Fruit fly (Drosophila melanogaster) whole organism, embryonic: ENCODE data around the gene CG46439.

ENCODE experiments used
- Atf3 ChIP-seq: fragments of 200-800 bp; sonication (Bioruptor generic); optimal IDR thresholded peaks from 3 replicates; lab custom pipeline; 2016; ENCODE audit warnings: missing biosample characterization, missing genetic modification characterization
- B-H1 ChIP-seq: fragments of 200-800 bp; sonication (Bioruptor generic); IDR thresholded peaks from 3 replicates; pipeline ENCODE4 v1.3.6; 2022; ENCODE audit warnings: missing biosample characterization, missing genetic modification characterization
- Bgb ChIP-seq: fragments of 200-800 bp; sonication (Bioruptor generic); IDR thresholded peaks from 2 replicates; pipeline ENCODE4 v1.3.6; 2022; ENCODE audit warnings: missing biosample characterization, missing genetic modification characterization; ENCODE audit not compliant: partially characterized antibody
- CG10274 ChIP-seq: fragments of 200-800 bp; sonication (Bioruptor generic); optimal IDR thresholded peaks from 3 replicates; lab custom pipeline; 2017; ENCODE audit warnings: missing biosample characterization, mild to moderate bottlenecking, missing genetic modification characterization
- CG10366 ChIP-seq: fragments of 200-800 bp; sonication (Bioruptor generic); IDR thresholded peaks from 2 replicates; pipeline ENCODE4 v1.3.6; 2022; ENCODE audit warnings: missing biosample characterization, missing genetic modification characterization
- CG10959 ChIP-seq: fragments of 200-800 bp; sonication (Bioruptor generic); IDR thresholded peaks from 2 replicates; pipeline ENCODE4 v1.3.6; 2022; ENCODE audit warnings: missing biosample characterization, missing genetic modification characterization
- CG11456 ChIP-seq: fragments of 200-800 bp; sonication (Bioruptor generic); IDR thresholded peaks from 3 replicates; pipeline ENCODE4 v1.3.6; 2022; ENCODE audit warnings: missing biosample characterization, missing genetic modification characterization
- CG11504 ChIP-seq: fragments of 200-800 bp; sonication (Bioruptor generic); optimal IDR thresholded peaks from 3 replicates; lab custom pipeline; 2019; ENCODE audit warnings: missing biosample characterization, mild to moderate bottlenecking, missing genetic modification characterization, moderate library complexity
- CG12942 ChIP-seq: fragments of 200-800 bp; sonication (Bioruptor generic); optimal IDR thresholded peaks from 3 replicates; lab custom pipeline; 2016; ENCODE audit warnings: missing biosample characterization, missing genetic modification characterization
- CG13624 ChIP-seq: fragments of 200-800 bp; sonication (Bioruptor generic); optimal IDR thresholded peaks from 2 replicates; lab custom pipeline; 2016; ENCODE audit warnings: missing biosample characterization, missing genetic modification characterization
- CG13775 ChIP-seq: fragments of 200-800 bp; sonication (Bioruptor generic); optimal IDR thresholded peaks from 3 replicates; lab custom pipeline; 2017; ENCODE audit warnings: missing biosample characterization, mild to moderate bottlenecking, missing genetic modification characterization
- CG13894 ChIP-seq: fragments of 200-800 bp; sonication (Bioruptor generic); optimal IDR thresholded peaks from 3 replicates; lab custom pipeline; 2018; ENCODE audit warnings: missing biosample characterization, mild to moderate bottlenecking, missing genetic modification characterization, moderate library complexity
- CG16813 ChIP-seq: fragments of 200-800 bp; sonication (Bioruptor generic); IDR thresholded peaks from 3 replicates; pipeline ENCODE4 v1.3.6; 2022; ENCODE audit warnings: missing biosample characterization, missing genetic modification characterization; ENCODE audit not compliant: partially characterized antibody
- CG18599 ChIP-seq: fragments of 200-800 bp; sonication (Bioruptor generic); optimal IDR thresholded peaks from 3 replicates; lab custom pipeline; 2017; ENCODE audit warnings: missing biosample characterization, missing genetic modification characterization, mild to moderate bottlenecking, moderate library complexity, missing genetic modification reagents
- CG2875 ChIP-seq: fragments of 200-800 bp; sonication (Bioruptor generic); optimal IDR thresholded peaks from 2 replicates; lab custom pipeline; 2017; ENCODE audit warnings: missing biosample characterization, mild to moderate bottlenecking, missing genetic modification characterization, missing genetic modification reagents
- CG2889 ChIP-seq: fragments of 200-800 bp; sonication (Bioruptor generic); IDR thresholded peaks from 3 replicates; pipeline ENCODE4 v1.3.6; 2022; ENCODE audit warnings: missing biosample characterization, missing genetic modification characterization
- CG34376 ChIP-seq: fragments of 200-800 bp; sonication (Bioruptor generic); optimal IDR thresholded peaks from 2 replicates; lab custom pipeline; 2018; ENCODE audit warnings: missing biosample characterization, mild to moderate bottlenecking, missing genetic modification characterization
- CG3847 ChIP-seq: fragments of 200-800 bp; sonication (Bioruptor generic); IDR thresholded peaks from 2 replicates; pipeline ENCODE4 v1.3.6; 2022; ENCODE audit warnings: missing biosample characterization, missing genetic modification characterization
- CG5245 ChIP-seq: fragments of 200-800 bp; sonication (Bioruptor generic); optimal IDR thresholded peaks from 3 replicates; lab custom pipeline; 2016; ENCODE audit warnings: missing biosample characterization, missing genetic modification characterization
- CG8089 ChIP-seq: fragments of 200-800 bp; sonication (Bioruptor generic); optimal IDR thresholded peaks from 3 replicates; lab custom pipeline; 2016; ENCODE audit warnings: missing biosample characterization, missing genetic modification characterization
- CG8359 ChIP-seq: fragments of 200-800 bp; sonication (Bioruptor generic); optimal IDR thresholded peaks from 2 replicates; lab custom pipeline; 2017; ENCODE audit warnings: missing biosample characterization, mild to moderate bottlenecking, missing genetic modification characterization, borderline replicate concordance
- CG8478 ChIP-seq: fragments of >200 bp; optimal IDR thresholded peaks from 2 replicates; lab custom pipeline; 2018
- D ChIP-seq, 2 experiments: fragments of 200-800 bp in 1 of 2; fragments of >200 bp in 1 of 2; sonication (Bioruptor generic) in 1 of 2; optimal IDR thresholded peaks; 2 replicates in 1 of 2; 3 replicates in 1 of 2; lab custom pipeline; 2017; ENCODE audit warnings: mild to moderate bottlenecking in 1 of 2, missing biosample characterization in 1 of 2, missing genetic modification characterization in 1 of 2, missing genetic modification reagents in 1 of 2
- HLH3B ChIP-seq: fragments of 200-800 bp; sonication (Bioruptor generic); IDR thresholded peaks from 2 replicates; pipeline ENCODE4 v1.3.6; 2022; ENCODE audit warnings: missing biosample characterization, missing genetic modification characterization
- Hey ChIP-seq: fragments of 200-800 bp; sonication (Bioruptor generic); optimal IDR thresholded peaks from 3 replicates; lab custom pipeline; 2018; ENCODE audit warnings: missing biosample characterization, mild to moderate bottlenecking, missing genetic modification characterization
- Hr39 ChIP-seq: fragments of >200 bp; optimal IDR thresholded peaks from 2 replicates; lab custom pipeline; 2017
- MTF-1 ChIP-seq: fragments of 200-800 bp; sonication (Bioruptor generic); optimal IDR thresholded peaks from 2 replicates; lab custom pipeline; 2018; ENCODE audit warnings: missing biosample characterization, mild to moderate bottlenecking, missing genetic modification characterization, borderline replicate concordance
- NC2α ChIP-seq: fragments of 200-800 bp; sonication (Bioruptor generic); optimal IDR thresholded peaks from 2 replicates; lab custom pipeline; 2016; ENCODE audit warnings: missing biosample characterization, missing genetic modification characterization
- NC2β ChIP-seq: fragments of 200-800 bp; sonication (Bioruptor generic); optimal IDR thresholded peaks from 2 replicates; lab custom pipeline; 2016; ENCODE audit warnings: missing biosample characterization, missing genetic modification characterization
- Rx ChIP-seq: fragments of 200-800 bp; sonication (Bioruptor generic); IDR thresholded peaks from 2 replicates; pipeline ENCODE4 v1.3.6; 2022; ENCODE audit warnings: missing biosample characterization, missing genetic modification characterization
- Sox100B ChIP-seq: fragments of 200-800 bp; sonication (Bioruptor generic); optimal IDR thresholded peaks from 3 replicates; lab custom pipeline; 2018; ENCODE audit warnings: missing biosample characterization, mild to moderate bottlenecking, missing genetic modification characterization
- ac ChIP-seq: fragments of 200-800 bp; sonication (Bioruptor generic); optimal IDR thresholded peaks from 3 replicates; lab custom pipeline; 2017; ENCODE audit warnings: missing biosample characterization, mild to moderate bottlenecking, missing genetic modification characterization
- bcd ChIP-seq: fragments of 200-800 bp; sonication (Bioruptor generic); optimal IDR thresholded peaks from 2 replicates; lab custom pipeline; 2017; ENCODE audit warnings: missing biosample characterization, mild to moderate bottlenecking, missing genetic modification characterization
- btn ChIP-seq: fragments of 200-800 bp; sonication (Bioruptor generic); optimal IDR thresholded peaks from 2 replicates; lab custom pipeline; 2016; ENCODE audit warnings: missing biosample characterization, missing genetic modification characterization
- cad ChIP-seq: fragments of >200 bp; optimal IDR thresholded peaks from 2 replicates; lab custom pipeline; 2017; ENCODE audit warnings: missing biosample characterization, missing genetic modification characterization
- crol ChIP-seq: fragments of 200-800 bp; sonication (Bioruptor generic); IDR thresholded peaks from 2 replicates; pipeline ENCODE4 v1.3.6; 2022; ENCODE audit warnings: missing biosample characterization, missing genetic modification characterization
- dpn ChIP-seq, 2 experiments: fragments of 200-800 bp; sonication (Bioruptor generic); optimal IDR thresholded peaks; 3 replicates each; lab custom pipeline; 2016; ENCODE audit warnings: missing biosample characterization in 2 of 2, missing genetic modification characterization in 2 of 2
- kay ChIP-seq: fragments of 200-800 bp; sonication (Bioruptor generic); optimal IDR thresholded peaks from 2 replicates; lab custom pipeline; 2016; ENCODE audit warnings: missing biosample characterization, missing genetic modification characterization
- lbe ChIP-seq: fragments of 200-800 bp; sonication (Bioruptor generic); optimal IDR thresholded peaks from 2 replicates; lab custom pipeline; 2016; ENCODE audit warnings: missing biosample characterization, mild to moderate bottlenecking, missing genetic modification characterization
- lov ChIP-seq, 2 experiments: fragments of 200-800 bp in 1 of 2; fragments of >200 bp in 1 of 2; sonication (Bioruptor generic) in 1 of 2; IDR thresholded peaks in 1 of 2; optimal IDR thresholded peaks in 1 of 2; 2 replicates in 1 of 2; 3 replicates in 1 of 2; pipeline versions ENCODE4 v1.3.6 to Lab custom; 2017 to 2022; ENCODE audit warnings: missing biosample characterization in 1 of 2, missing genetic modification characterization in 1 of 2
- nerfin-2 ChIP-seq: fragments of 200-800 bp; sonication (Bioruptor generic); IDR thresholded peaks from 2 replicates; pipeline ENCODE4 v1.3.6; 2022; ENCODE audit warnings: missing biosample characterization, missing genetic modification characterization; ENCODE audit not compliant: partially characterized antibody
- odd ChIP-seq: fragments of 200-800 bp; sonication (Bioruptor generic); optimal IDR thresholded peaks from 2 replicates; lab custom pipeline; 2017; ENCODE audit warnings: missing biosample characterization, mild to moderate bottlenecking, missing genetic modification characterization
- p53 ChIP-seq: fragments of 200-800 bp; sonication (Bioruptor generic); optimal IDR thresholded peaks from 2 replicates; lab custom pipeline; 2016; ENCODE audit warnings: missing biosample characterization, missing genetic modification characterization
- sim ChIP-seq: fragments of 200-800 bp; sonication (Bioruptor generic); IDR thresholded peaks from 2 replicates; pipeline ENCODE4 v1.3.6; 2022; ENCODE audit warnings: missing biosample characterization, missing genetic modification characterization
- slbo ChIP-seq: fragments of 200-800 bp; sonication (Bioruptor generic); IDR thresholded peaks from 2 replicates; pipeline ENCODE4 v1.3.6; 2022; ENCODE audit warnings: missing biosample characterization, missing genetic modification characterization
- sug ChIP-seq: fragments of 200-800 bp; optimal IDR thresholded peaks from 2 replicates; lab custom pipeline; 2019; ENCODE audit warnings: missing biosample characterization, mild to moderate bottlenecking, missing genetic modification characterization, moderate library complexity
- tup ChIP-seq: fragments of 200-800 bp; sonication (Bioruptor generic); optimal IDR thresholded peaks from 2 replicates; lab custom pipeline; 2016; ENCODE audit warnings: missing biosample characterization, mild to moderate bottlenecking, missing genetic modification characterization, moderate library complexity
- unc-4 ChIP-seq: fragments of 200-800 bp; sonication (Bioruptor generic); IDR thresholded peaks from 2 replicates; pipeline ENCODE4 v1.3.6; 2022; ENCODE audit warnings: missing biosample characterization, missing genetic modification characterization; ENCODE audit not compliant: partially characterized antibody
- vfl ChIP-seq: fragments of 200-800 bp; sonication (Bioruptor generic); optimal IDR thresholded peaks from 2 replicates; lab custom pipeline; 2016; ENCODE audit warnings: missing biosample characterization, missing genetic modification characterization
- zen ChIP-seq: fragments of 200-800 bp; sonication (Bioruptor generic); optimal IDR thresholded peaks from 3 replicates; lab custom pipeline; 2018; ENCODE audit warnings: missing biosample characterization, mild to moderate bottlenecking, missing genetic modification characterization, moderate library complexity

Gene CG46439

DNA sequence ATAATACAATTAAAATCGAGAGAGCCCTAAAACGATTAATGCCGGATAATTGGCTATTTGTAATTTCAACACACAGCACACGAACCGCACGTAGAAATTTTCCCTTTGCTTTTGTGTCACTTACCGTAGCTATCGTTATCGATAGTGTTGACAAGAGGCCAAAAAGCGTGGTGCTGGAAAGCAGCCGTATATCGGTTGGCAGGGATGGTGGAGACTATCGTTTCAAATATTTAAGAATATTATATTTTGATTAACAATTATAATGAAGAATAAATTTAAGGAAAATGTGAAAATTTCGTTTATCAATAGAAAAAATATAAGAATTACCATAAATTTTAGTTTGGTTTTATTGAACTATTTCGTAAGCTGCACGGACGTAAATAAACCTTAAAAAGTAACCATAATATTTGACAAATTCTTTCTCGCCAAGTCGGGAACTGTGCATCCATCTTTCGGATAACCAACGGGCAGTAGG lies 3.0 kb downstream of the CG46439 start, which contains the start of gene JIL-1 (continued):
- TF ChIP-seq slbo (peak; percentile 93), B-H1 (GFP tag; lab: Robert Waterston, UW) (no peak), CG11456 (peak; percentile 84), unc-4 (peak; percentile 87), CG11504 (peak; percentile 61), CG12942 (GFP tag; lab: Kevin White, UChicago) (peak; percentile 60), p53 (GFP tag; lab: Kevin White, UChicago) (no peak), CG16813 (GFP tag; lab: Robert Waterston, UW) (peak; percentile 89), cad (GFP tag; lab: Kevin White, UChicago) (no peak), sug (tag; lab: Kevin White, UChicago) (peak; percentile 67), CG8089 (GFP tag; lab: Kevin White, UChicago) (no peak), vfl (GFP tag; lab: Kevin White, UChicago) (peak; percentile 64), CG8478 (lab: Kevin White, UChicago) (no peak), CG10366 (GFP tag; lab: Robert Waterston, UW) (peak; percentile 65), CG10959 (GFP tag; lab: Robert Waterston, UW) (peak; percentile 56), bcd (GFP tag; lab: Kevin White, UChicago) (peak; percentile 71), CG13894 (tag; lab: Kevin White, UChicago) (peak; percentile 31), Atf3 (GFP tag; lab: Kevin White, UChicago) (no peak), MTF-1 (GFP tag; lab: Kevin White, UChicago) (no peak), btn (no peak), sim (GFP tag; lab: Robert Waterston, UW) (no peak), CG13624 (peak; percentile 46), CG13775 (GFP tag; lab: Kevin White, UChicago) (peak; percentile 37), zen (tag; lab: Kevin White, UChicago) (peak; percentile 55), Hey (tag; lab: Kevin White, UChicago) (no peak), CG5245 (GFP tag; lab: Kevin White, UChicago) (peak; percentile 40), NC2α (GFP tag; lab: Kevin White, UChicago) (no peak), dpn (GFP tag; optimal IDR thresholded peaks at IDR 0.05; lab: Kevin White, UChicago) (peak; percentile 58 to 60), kay (GFP tag; lab: Kevin White, UChicago) (peak; percentile 32), Bgb (GFP tag; lab: Robert Waterston, UW) (peak; percentile 92), lbe (GFP tag; lab: Kevin White, UChicago) (peak; percentile 51), CG2889 (peak; percentile 63), CG8359 (GFP tag; lab: Kevin White, UChicago) (no peak), Hr39 (lab: Kevin White, UChicago) (no peak), D (optimal IDR thresholded peaks at IDR 0.05; lab: Kevin White, UChicago) (no peak), D (GFP tag; optimal IDR thresholded peaks at IDR 0.05; lab: Kevin White, UChicago) (peak; percentile 1), Rx (GFP tag; lab: Robert Waterston, UW) (peak; percentile 52), ac (GFP tag; lab: Kevin White, UChicago) (no peak), nerfin-2 (GFP tag; lab: Robert Waterston, UW) (peak; percentile 80), NC2β (GFP tag; lab: Kevin White, UChicago) (peak; percentile 52), HLH3B (peak; percentile 35; the same call in 1 of the 2 replicates), crol (GFP tag; lab: Robert Waterston, UW) (no peak), Sox100B (GFP tag; lab: Kevin White, UChicago) (peak; percentile 29), CG10274 (GFP tag; lab: Kevin White, UChicago) (no peak), CG2875 (GFP tag; lab: Kevin White, UChicago) (no peak), tup (GFP tag; lab: Kevin White, UChicago) (peak; percentile 3), CG34376 (GFP tag; lab: Kevin White, UChicago) (peak; percentile 26), lov (optimal IDR thresholded peaks at IDR 0.05; lab: Kevin White, UChicago) (no peak), lov (GFP tag; IDR thresholded peaks at IDR 0.05; lab: Robert Waterston, UW) (peak; percentile 61; the same call in 1 of the 3 replicates), CG18599 (GFP tag; lab: Kevin White, UChicago) (peak; percentile 72), CG3847 (peak; percentile 96), odd (GFP tag; lab: Kevin White, UChicago) (no peak)
